Fruit fly (Drosophila melanogaster) whole organism, embryonic: Measurements from ENCODE around the gene CG17612.

Experiments
- CG10209 ChIP-seq: fragments of 200-800 bp; sonication (Bioruptor generic); optimal IDR thresholded peaks from 3 replicates; lab custom pipeline; 2017; ENCODE audit warnings: missing biosample characterization, mild to moderate bottlenecking, missing genetic modification characterization, missing genetic modification reagents
- CG1024 ChIP-seq: fragments of 200-800 bp; sonication (Bioruptor generic); IDR thresholded peaks from 2 replicates; pipeline ENCODE4 v1.3.6; 2022; ENCODE audit warnings: missing biosample characterization, missing genetic modification characterization
- CG11723 ChIP-seq: fragments of 200-800 bp; sonication (Bioruptor generic); optimal IDR thresholded peaks from 2 replicates; lab custom pipeline; 2017; ENCODE audit warnings: missing biosample characterization, mild to moderate bottlenecking, missing genetic modification characterization
- CG13123 ChIP-seq: fragments of 200-800 bp; sonication (Bioruptor generic); optimal IDR thresholded peaks from 2 replicates; lab custom pipeline; 2016; ENCODE audit warnings: missing biosample characterization, missing genetic modification characterization
- CG13624 ChIP-seq: fragments of 200-800 bp; sonication (Bioruptor generic); optimal IDR thresholded peaks from 2 replicates; lab custom pipeline; 2016; ENCODE audit warnings: missing biosample characterization, missing genetic modification characterization
- CG14710 ChIP-seq: fragments of 200-800 bp; sonication (Bioruptor generic); optimal IDR thresholded peaks from 3 replicates; lab custom pipeline; 2019; ENCODE audit warnings: missing biosample characterization, mild to moderate bottlenecking, missing genetic modification characterization, moderate library complexity
- CG15514 ChIP-seq: fragments of 200-800 bp; sonication (Bioruptor generic); optimal IDR thresholded peaks from 3 replicates; lab custom pipeline; 2017; ENCODE audit warnings: missing biosample characterization, missing genetic modification characterization, mild to moderate bottlenecking, moderate library complexity, missing genetic modification reagents
- CG16779 ChIP-seq: fragments of 200-800 bp; sonication (Bioruptor generic); IDR thresholded peaks from 2 replicates; pipeline ENCODE4 v1.3.6; 2022; ENCODE audit warnings: missing biosample characterization, missing genetic modification characterization
- CG2202 ChIP-seq: fragments of 200-800 bp; sonication (Bioruptor generic); optimal IDR thresholded peaks from 2 replicates; lab custom pipeline; 2018; ENCODE audit warnings: missing biosample characterization, mild to moderate bottlenecking, missing genetic modification characterization
- CG31365 ChIP-seq: fragments of 200-800 bp; sonication (Bioruptor generic); optimal IDR thresholded peaks from 2 replicates; lab custom pipeline; 2018; ENCODE audit warnings: missing biosample characterization, mild to moderate bottlenecking, missing genetic modification characterization
- CG3407 ChIP-seq: fragments of 200-800 bp; sonication (Bioruptor generic); optimal IDR thresholded peaks from 2 replicates; lab custom pipeline; 2018; ENCODE audit warnings: missing biosample characterization, mild to moderate bottlenecking, missing genetic modification characterization
- CG5245 ChIP-seq: fragments of 200-800 bp; sonication (Bioruptor generic); optimal IDR thresholded peaks from 3 replicates; lab custom pipeline; 2016; ENCODE audit warnings: missing biosample characterization, missing genetic modification characterization
- CG5953 ChIP-seq: fragments of 200-800 bp; sonication (Bioruptor generic); IDR thresholded peaks from 2 replicates; pipeline ENCODE4 v1.3.6; 2022; ENCODE audit warnings: missing biosample characterization, missing genetic modification characterization
- CG6854 ChIP-seq: fragments of 200-800 bp; sonication (Bioruptor generic); optimal IDR thresholded peaks from 3 replicates; lab custom pipeline; 2017; ENCODE audit warnings: missing biosample characterization, mild to moderate bottlenecking, missing genetic modification characterization
- CG7271 ChIP-seq: fragments of 200-800 bp; sonication (Bioruptor generic); optimal IDR thresholded peaks from 2 replicates; lab custom pipeline; 2018; ENCODE audit warnings: missing biosample characterization, mild to moderate bottlenecking, missing genetic modification characterization, moderate library complexity
- CG7357 ChIP-seq: fragments of 200-800 bp; sonication (Bioruptor generic); IDR thresholded peaks from 3 replicates; pipeline ENCODE4 v1.3.6; 2022; ENCODE audit warnings: missing biosample characterization, missing genetic modification characterization
- CG8359 ChIP-seq: fragments of 200-800 bp; sonication (Bioruptor generic); optimal IDR thresholded peaks from 2 replicates; lab custom pipeline; 2017; ENCODE audit warnings: missing biosample characterization, mild to moderate bottlenecking, missing genetic modification characterization, borderline replicate concordance
- Dbx ChIP-seq: fragments of 200-800 bp; sonication (Bioruptor generic); IDR thresholded peaks from 3 replicates; pipeline ENCODE4 v1.3.6; 2022; ENCODE audit warnings: missing biosample characterization, missing genetic modification characterization
- Dref ChIP-seq: fragments of 200-800 bp; sonication (Bioruptor generic); IDR thresholded peaks from 2 replicates; pipeline ENCODE4 v1.3.6; 2022; ENCODE audit warnings: missing biosample characterization, missing genetic modification characterization
- Fer3 ChIP-seq: fragments of 200-800 bp; sonication (Bioruptor generic); optimal IDR thresholded peaks from 2 replicates; lab custom pipeline; 2018; ENCODE audit warnings: missing biosample characterization, mild to moderate bottlenecking, missing genetic modification characterization, moderate library complexity
- Hr39 ChIP-seq: fragments of >200 bp; optimal IDR thresholded peaks from 2 replicates; lab custom pipeline; 2017
- Hsf ChIP-seq: fragments of 200-800 bp; sonication (Bioruptor generic); optimal IDR thresholded peaks from 3 replicates; lab custom pipeline; 2016; ENCODE audit warnings: missing biosample characterization, missing genetic modification characterization
- Lim3 ChIP-seq: fragments of 200-800 bp; sonication (Bioruptor generic); IDR thresholded peaks from 2 replicates; pipeline ENCODE4 v1.3.6; 2022; ENCODE audit warnings: missing biosample characterization, missing genetic modification characterization
- Oaz ChIP-seq: fragments of 200-800 bp; sonication (Bioruptor generic); IDR thresholded peaks from 2 replicates; pipeline ENCODE4 v1.3.6; 2022; ENCODE audit warnings: missing biosample characterization, missing genetic modification characterization
- Poxn ChIP-seq: fragments of 200-800 bp; sonication (Bioruptor generic); IDR thresholded peaks from 2 replicates; pipeline ENCODE4 v1.3.6; 2022; ENCODE audit warnings: missing biosample characterization, missing genetic modification characterization
- Ptx1 ChIP-seq: fragments of 200-800 bp; sonication (Bioruptor generic); IDR thresholded peaks from 2 replicates; pipeline ENCODE4 v1.3.6; 2022; ENCODE audit warnings: missing biosample characterization, missing genetic modification characterization
- Taf1 ChIP-seq: fragments of 200-800 bp; sonication (Bioruptor generic); IDR thresholded peaks from 2 replicates; pipeline ENCODE4 v1.3.6; 2022; ENCODE audit warnings: missing biosample characterization, missing genetic modification characterization
- Xbp1 ChIP-seq: fragments of 200-800 bp; sonication (Bioruptor generic); optimal IDR thresholded peaks from 3 replicates; lab custom pipeline; 2016; ENCODE audit warnings: missing biosample characterization, mild to moderate bottlenecking, missing genetic modification characterization
- ara ChIP-seq: fragments of 200-800 bp; sonication (Bioruptor generic); IDR thresholded peaks from 2 replicates; pipeline ENCODE4 v1.3.6; 2022; ENCODE audit warnings: missing biosample characterization, missing genetic modification characterization
- chinmo ChIP-seq: fragments of 200-800 bp; sonication (Bioruptor generic); IDR thresholded peaks from 4 replicates; pipeline ENCODE4 v1.3.6; 2022; ENCODE audit warnings: missing biosample characterization, missing genetic modification characterization; ENCODE audit not compliant: partially characterized antibody
- da ChIP-seq: fragments of 200-800 bp; sonication (Bioruptor generic); optimal IDR thresholded peaks from 2 replicates; lab custom pipeline; 2016; ENCODE audit warnings: missing biosample characterization, missing genetic modification characterization
- dmrt99B ChIP-seq: fragments of 200-800 bp; sonication (Bioruptor generic); optimal IDR thresholded peaks from 2 replicates; lab custom pipeline; 2018; ENCODE audit warnings: missing biosample characterization, mild to moderate bottlenecking, missing genetic modification characterization, moderate library complexity
- fru ChIP-seq: fragments of >200 bp; optimal IDR thresholded peaks from 2 replicates; lab custom pipeline; 2017
- hb ChIP-seq: fragments of 200-800 bp; sonication (Bioruptor generic); IDR thresholded peaks from 3 replicates; pipeline ENCODE4 v1.3.6; 2022; ENCODE audit warnings: missing biosample characterization, missing genetic modification characterization; ENCODE audit not compliant: partially characterized antibody
- jing ChIP-seq: fragments of 200-800 bp; sonication (Bioruptor generic); optimal IDR thresholded peaks from 2 replicates; lab custom pipeline; 2018; ENCODE audit warnings: missing biosample characterization, mild to moderate bottlenecking, missing genetic modification characterization
- kah ChIP-seq: fragments of 200-800 bp; sonication (Bioruptor generic); optimal IDR thresholded peaks from 2 replicates; lab custom pipeline; 2018; ENCODE audit warnings: missing biosample characterization, mild to moderate bottlenecking, missing genetic modification characterization
- ken ChIP-seq: fragments of 200-800 bp; sonication (Bioruptor generic); IDR thresholded peaks from 3 replicates; pipeline ENCODE4 v1.3.6; 2022; ENCODE audit warnings: missing biosample characterization, missing genetic modification characterization
- kni ChIP-seq: fragments of 200-800 bp; sonication (Bioruptor generic); optimal IDR thresholded peaks from 3 replicates; lab custom pipeline; 2017; ENCODE audit warnings: mild to moderate bottlenecking, missing biosample characterization, missing genetic modification reagents, missing genetic modification characterization
- nerfin-1 ChIP-seq: fragments of 200-800 bp; sonication (Bioruptor generic); optimal IDR thresholded peaks from 3 replicates; lab custom pipeline; 2019; ENCODE audit warnings: missing biosample characterization, mild to moderate bottlenecking, missing genetic modification characterization, moderate library complexity
- pan ChIP-seq, 4 experiments: fragments of >200 bp in 3 of 4; fragments of 200-800 bp in 1 of 4; sonication (Bioruptor generic) in 1 of 4; optimal IDR thresholded peaks in 3 of 4; IDR thresholded peaks in 1 of 4; 2 replicates each; pipeline versions ENCODE4 v1.3.6 to Lab custom; 2017 to 2022; ENCODE audit warnings: missing biosample characterization in 2 of 4, missing genetic modification characterization in 2 of 4, mixed read lengths in 1 of 4
- pros ChIP-seq: fragments of 200-800 bp; sonication (Bioruptor generic); optimal IDR thresholded peaks from 3 replicates; lab custom pipeline; 2019; ENCODE audit warnings: missing biosample characterization, mild to moderate bottlenecking, missing genetic modification characterization, moderate library complexity
- shn ChIP-seq: fragments of 200-800 bp; sonication (Bioruptor generic); optimal IDR thresholded peaks from 3 replicates; lab custom pipeline; 2016; ENCODE audit warnings: missing biosample characterization, missing genetic modification characterization
- sim ChIP-seq: fragments of 200-800 bp; sonication (Bioruptor generic); IDR thresholded peaks from 2 replicates; pipeline ENCODE4 v1.3.6; 2022; ENCODE audit warnings: missing biosample characterization, missing genetic modification characterization
- so ChIP-seq: fragments of 200-800 bp; sonication (Bioruptor generic); IDR thresholded peaks from 3 replicates; pipeline ENCODE4 v1.3.6; 2022; ENCODE audit warnings: missing biosample characterization, missing genetic modification characterization
- sob ChIP-seq: fragments of 200-800 bp; sonication (Bioruptor generic); IDR thresholded peaks from 2 replicates; pipeline ENCODE4 v1.3.6; 2022; ENCODE audit warnings: missing biosample characterization, missing genetic modification characterization
- tio ChIP-seq: fragments of 200-800 bp; sonication (Bioruptor generic); optimal IDR thresholded peaks from 2 replicates; lab custom pipeline; 2017; ENCODE audit warnings: missing biosample characterization, missing genetic modification characterization, inconsistent platforms
- tna ChIP-seq: fragments of 200-800 bp; sonication (Bioruptor generic); IDR thresholded peaks from 2 replicates; pipeline ENCODE4 v1.3.6; 2022; ENCODE audit warnings: missing biosample characterization, missing genetic modification characterization; ENCODE audit not compliant: partially characterized antibody
- trem ChIP-seq: fragments of 200-800 bp; optimal IDR thresholded peaks from 3 replicates; lab custom pipeline; 2019; ENCODE audit warnings: missing biosample characterization, mild to moderate bottlenecking, missing genetic modification characterization, moderate library complexity
- trh ChIP-seq: fragments of 200-800 bp; sonication (Bioruptor generic); optimal IDR thresholded peaks from 2 replicates; lab custom pipeline; 2016; ENCODE audit warnings: missing biosample characterization, missing genetic modification characterization
- vvl ChIP-seq: fragments of 200-800 bp; sonication (Bioruptor generic); IDR thresholded peaks from 2 replicates; pipeline ENCODE4 v1.3.6; 2022; ENCODE audit warnings: missing biosample characterization, missing genetic modification characterization
- wor ChIP-seq: fragments of 200-800 bp; sonication (Bioruptor generic); IDR thresholded peaks from 2 replicates; pipeline ENCODE4 v1.3.6; 2022; ENCODE audit warnings: missing biosample characterization, missing genetic modification characterization

CG17612 gene

dm6 chr2L:4346619-4347310, 35.8 kb downstream of the CG17612 start (continued):
- TF ChIP-seq kni (GFP tag; lab: Kevin White, UChicago) (peak; percentile 77), tna (GFP tag; lab: Robert Waterston, UW) (no peak), ken (GFP tag; lab: Robert Waterston, UW) (no peak), tio (GFP tag; lab: Kevin White, UChicago) (no peak), Hr39 (no peak), CG2202 (tag; lab: Kevin White, UChicago) (no peak), so (GFP tag; lab: Robert Waterston, UW) (peak; percentile 30; the same call in 1 of the 3 replicates), Lim3 (GFP tag; lab: Robert Waterston, UW) (no peak), pan (optimal IDR thresholded peaks at IDR 0.05; lab: Kevin White, UChicago) (peak in 1 of 2 experiments; percentile 80), pan (GFP tag; optimal IDR thresholded peaks at IDR 0.05 in 1 of 2, IDR thresholded peaks at IDR 0.05 in 1 of 2) (peak in 1 of 2 experiments; percentile 86), CG5953 (GFP tag; lab: Robert Waterston, UW) (no peak), Taf1 (no peak), CG13123 (GFP tag; lab: Kevin White, UChicago) (no peak), CG10209 (GFP tag; lab: Kevin White, UChicago) (no peak), Dref (GFP tag; lab: Robert Waterston, UW) (no peak), Oaz (GFP tag; lab: Robert Waterston, UW) (no peak), CG1024 (GFP tag; lab: Robert Waterston, UW) (no peak), CG7357 (GFP tag; lab: Robert Waterston, UW) (no peak), Xbp1 (GFP tag; lab: Kevin White, UChicago) (no peak), wor (GFP tag; lab: Robert Waterston, UW) (no peak), Fer3 (tag; lab: Kevin White, UChicago) (no peak), ara (GFP tag; lab: Robert Waterston, UW) (no peak), hb (no peak), Hsf (GFP tag; lab: Kevin White, UChicago) (no peak), shn (GFP tag; lab: Kevin White, UChicago) (no peak), CG14710 (tag; lab: Kevin White, UChicago) (no peak), CG11723 (no peak), dmrt99B (no peak), jing (GFP tag; lab: Kevin White, UChicago) (no peak), CG31365 (no peak), sob (GFP tag; lab: Robert Waterston, UW) (no peak), CG16779 (GFP tag; lab: Robert Waterston, UW) (no peak), CG7271 (no peak), nerfin-1 (tag; lab: Kevin White, UChicago) (peak; percentile 86), Dbx (no peak), da (GFP tag; lab: Kevin White, UChicago) (no peak), Poxn (GFP tag; lab: Robert Waterston, UW) (no peak), CG6854 (GFP tag; lab: Kevin White, UChicago) (no peak), kah (no peak), trh (GFP tag; lab: Kevin White, UChicago) (no peak), Ptx1 (GFP tag; lab: Robert Waterston, UW) (no peak), CG15514 (GFP tag; lab: Kevin White, UChicago) (no peak), CG5245 (GFP tag; lab: Kevin White, UChicago) (no peak), CG8359 (GFP tag; lab: Kevin White, UChicago) (no peak), fru (lab: Kevin White, UChicago) (no peak), trem (tag; lab: Kevin White, UChicago) (no peak), CG13624 (GFP tag; lab: Kevin White, UChicago) (no peak), sim (no peak), chinmo (0 out of 4 replicates have a peak, but pooled peaks have one; percentile 59), CG3407 (no peak), vvl (GFP tag; lab: Robert Waterston, UW) (no peak; the same call in 1 of the 2 replicates), pros (GFP tag; lab: Kevin White, UChicago) (peak; percentile 100)
